Worm (Caenorhabditis elegans): ENCODE results near the gene srsx-3.

DNA sequence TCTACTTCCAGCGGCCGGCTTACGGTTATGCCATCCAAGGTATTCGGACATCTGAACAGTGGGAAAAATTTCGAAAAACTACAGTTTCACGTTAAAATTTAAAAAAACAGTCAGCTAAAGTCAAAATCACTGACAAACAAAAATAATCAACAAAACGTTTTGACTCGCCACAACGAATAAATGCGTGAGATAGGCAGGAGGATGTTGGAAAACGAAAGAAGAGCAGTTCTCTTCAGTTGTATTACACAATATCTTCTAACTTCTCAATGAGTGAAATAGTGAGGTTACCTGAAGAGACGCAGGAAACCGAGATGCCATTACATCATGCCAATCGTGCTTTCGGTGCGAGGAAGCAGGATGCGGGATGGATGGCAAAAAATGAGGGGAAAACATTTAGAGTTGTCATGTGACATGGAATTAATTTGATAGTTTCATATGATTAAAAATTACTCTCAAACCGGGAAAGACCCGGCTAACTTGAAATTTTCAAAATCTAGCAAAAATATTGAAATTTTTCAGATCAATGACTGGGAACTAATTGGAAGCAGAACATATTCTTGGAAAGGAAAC is 43.2 kb downstream of the srsx-3 start, which contains the start of gene F40A3.6:
- TF ChIP-seq lin-13 (GFP tag; optimal IDR thresholded peaks at IDR 0.05) (no peak), ztf-4 (tag; optimal IDR thresholded peaks at IDR 0.05) (no peak), ceh-16 (tag; optimal IDR thresholded peaks at IDR 0.05) (no peak), lin-39 (tag; optimal IDR thresholded peaks at IDR 0.05) (no peak), elt-3 (tag; optimal IDR thresholded peaks at IDR 0.05) (no peak), ztf-1 (GFP tag; conservative IDR thresholded peaks at IDR 0.05) (no peak), sem-4 (tag; optimal IDR thresholded peaks at IDR 0.05) (peak; percentile 3), ama-1 (optimal IDR thresholded peaks at IDR 0.05) (no peak), mdl-1 (tag; optimal IDR thresholded peaks at IDR 0.05) (no peak)

All from whole organism, L2 larva.